Fruit fly (Drosophila melanogaster) whole organism: ENCODE results near the gene TwdlW.

ENCODE experiments used
- CG8478 ChIP-seq: fragments of >200 bp; optimal IDR thresholded peaks from 2 replicates; lab custom pipeline; 2018; ENCODE audit warnings: inconsistent platforms
- pan ChIP-seq: fragments of >200 bp; optimal IDR thresholded peaks from 2 replicates; lab custom pipeline; 2017
- psq ChIP-seq: fragments of >200 bp; optimal IDR thresholded peaks from 2 replicates; lab custom pipeline; 2017
- usp ChIP-seq: fragments of >200 bp; optimal IDR thresholded peaks from 2 replicates; lab custom pipeline; 2017; ENCODE audit warnings: missing biosample characterization, missing genetic modification characterization, mixed read lengths

dm6 chr3R:17138699-17139098 lies 3.5 kb downstream of the TwdlW start, which contains the start of gene CG5265:
- TF ChIP-seq CG8478 (lab: Kevin White, UChicago) (no peak), usp (GFP tag; lab: Kevin White, UChicago) (no peak), pan (lab: Kevin White, UChicago) (no peak), psq (lab: Kevin White, UChicago) (no peak)
